Worm (Caenorhabditis elegans) whole organism, L4 larva: ENCODE measurements around the gene C18B12.4.

Source experiments
- F10B5.3 ChIP-seq: sonication (generic microtip); optimal IDR thresholded peaks from 2 replicates; lab custom pipeline; 2016; ENCODE audit warnings: mild to moderate bottlenecking, missing genetic modification characterization, missing compliant biosample characterization
- R02D3.7 ChIP-seq: fragments of 150-350 bp; sonication (generic microtip); optimal IDR thresholded peaks from 3 replicates; lab custom pipeline; 2014; ENCODE audit warnings: missing biosample characterization, missing genetic modification characterization
- T20F7.1 ChIP-seq: fragments of 200-800 bp; sonication (Bioruptor generic); optimal IDR thresholded peaks from 2 replicates; lab custom pipeline; 2018; ENCODE audit warnings: mild to moderate bottlenecking, missing genetic modification characterization, missing compliant biosample characterization
- T26A8.4 ChIP-seq: fragments of 200-800 bp; sonication (Bioruptor generic); IDR thresholded peaks from 2 replicates; pipeline ENCODE4 v1.3.6; 2022; ENCODE audit warnings: missing genetic modification characterization, missing compliant biosample characterization
- Y105C5A.15 ChIP-seq: fragments of 200-800 bp; sonication (Bioruptor generic); IDR thresholded peaks from 2 replicates; pipeline ENCODE4 v1.3.6; 2022; ENCODE audit warnings: missing genetic modification characterization, missing compliant biosample characterization
- Y5F2A.4 ChIP-seq: fragments of 200-800 bp; sonication (Bioruptor generic); optimal IDR thresholded peaks from 2 replicates; lab custom pipeline; 2018; ENCODE audit warnings: mild to moderate bottlenecking, missing genetic modification characterization, missing compliant biosample characterization
- ZK337.2 ChIP-seq: fragments of 200-800 bp; sonication (Bioruptor generic); IDR thresholded peaks from 2 replicates; pipeline ENCODE4 v1.3.6; 2022; ENCODE audit warnings: missing genetic modification reagents, missing genetic modification characterization, missing compliant biosample characterization
- ceh-28 ChIP-seq: fragments of 150-350 bp; optimal IDR thresholded peaks from 2 replicates; lab custom pipeline; 2014; ENCODE audit warnings: missing biosample characterization, missing genetic modification reagents, missing genetic modification characterization
- ceh-62 ChIP-seq: sonication (generic microtip); optimal IDR thresholded peaks from 2 replicates; lab custom pipeline; 2017; ENCODE audit warnings: missing biosample characterization, missing genetic modification characterization
- ceh-82 ChIP-seq: sonication (generic microtip); optimal IDR thresholded peaks from 2 replicates; lab custom pipeline; 2017; ENCODE audit warnings: missing biosample characterization, missing genetic modification characterization
- ces-1 ChIP-seq: fragments of 150-350 bp; sonication (generic microtip); optimal IDR thresholded peaks from 4 replicates; lab custom pipeline; 2014; ENCODE audit warnings: missing biosample characterization, missing genetic modification reagents, missing genetic modification characterization
- ctbp-1 ChIP-seq: fragments of 200-800 bp; sonication (Bioruptor generic); IDR thresholded peaks from 2 replicates; pipeline ENCODE4 v1.3.6; 2022; ENCODE audit warnings: missing genetic modification reagents, missing genetic modification characterization, missing compliant biosample characterization
- daf-12 ChIP-seq: fragments of 150-350 bp; optimal IDR thresholded peaks from 2 replicates; lab custom pipeline; 2014; ENCODE audit warnings: missing biosample characterization, missing genetic modification reagents, missing genetic modification characterization
- daf-19 ChIP-seq: fragments of 200-800 bp; sonication (Bioruptor generic); conservative IDR thresholded peaks from 2 replicates; pipeline ENCODE4 v1.3.6; 2022; ENCODE audit warnings: missing genetic modification characterization, missing compliant biosample characterization
- dmd-6 ChIP-seq: fragments of 200-800 bp; sonication (Bioruptor generic); IDR thresholded peaks from 2 replicates; pipeline ENCODE4 v1.3.6; 2022; ENCODE audit warnings: missing genetic modification reagents, missing genetic modification characterization, missing compliant biosample characterization
- dmd-8 ChIP-seq: fragments of 200-800 bp; sonication (Bioruptor generic); IDR thresholded peaks from 2 replicates; pipeline ENCODE4 v1.3.6; 2022; ENCODE audit warnings: missing genetic modification characterization, missing compliant biosample characterization
- dpl-1 ChIP-seq: fragments of 150-350 bp; optimal IDR thresholded peaks from 2 replicates; lab custom pipeline; 2014; ENCODE audit warnings: missing biosample characterization, missing genetic modification reagents, missing genetic modification characterization
- duxl-1 ChIP-seq: sonication (generic microtip); optimal IDR thresholded peaks from 2 replicates; lab custom pipeline; 2016; ENCODE audit warnings: mild to moderate bottlenecking, missing genetic modification characterization, moderate library complexity, missing compliant biosample characterization; ENCODE audit not compliant: poor library complexity
- dve-1 ChIP-seq: sonication (generic microtip); optimal IDR thresholded peaks from 2 replicates; lab custom pipeline; 2017; ENCODE audit warnings: antibody characterized with exemption, mild to moderate bottlenecking, missing genetic modification characterization, missing compliant biosample characterization; ENCODE audit not compliant: insufficient read depth
- egl-27 ChIP-seq: sonication (generic microtip); optimal IDR thresholded peaks from 3 replicates; lab custom pipeline; 2017; ENCODE audit warnings: missing biosample characterization, missing genetic modification reagents, missing genetic modification characterization
- egl-43 ChIP-seq: fragments of 200-800 bp; sonication (Bioruptor generic); IDR thresholded peaks from 2 replicates; pipeline ENCODE4 v1.3.6; 2022; ENCODE audit warnings: missing genetic modification reagents, missing genetic modification characterization, missing compliant biosample characterization
- fkh-10 ChIP-seq: fragments of 150-350 bp; optimal IDR thresholded peaks from 2 replicates; lab custom pipeline; 2014; ENCODE audit warnings: missing biosample characterization, missing genetic modification reagents, missing genetic modification characterization
- fos-1 ChIP-seq: fragments of 150-350 bp; optimal IDR thresholded peaks from 2 replicates; lab custom pipeline; 2014; ENCODE audit warnings: missing biosample characterization, missing genetic modification characterization
- hlh-11 ChIP-seq: fragments of 200-800 bp; sonication (Bioruptor generic); optimal IDR thresholded peaks from 2 replicates; lab custom pipeline; 2018; ENCODE audit warnings: mild to moderate bottlenecking, missing genetic modification characterization, missing compliant biosample characterization
- hlh-30 ChIP-seq: sonication (generic microtip); optimal IDR thresholded peaks from 2 replicates; lab custom pipeline; 2017; ENCODE audit warnings: antibody characterized with exemption, mild to moderate bottlenecking, missing genetic modification characterization, missing compliant biosample characterization; ENCODE audit not compliant: insufficient read depth
- hmg-1.1 ChIP-seq: fragments of 200-800 bp; sonication (Bioruptor generic); IDR thresholded peaks from 2 replicates; pipeline ENCODE4 v1.3.6; 2022; ENCODE audit warnings: missing genetic modification reagents, missing genetic modification characterization, missing compliant biosample characterization
- lin-1 ChIP-seq: fragments of 200-800 bp; sonication (Bioruptor generic); IDR thresholded peaks from 2 replicates; pipeline ENCODE4 v1.3.6; 2022; ENCODE audit warnings: missing genetic modification reagents, missing genetic modification characterization, missing compliant biosample characterization
- lin-39 ChIP-seq: fragments of 150-350 bp; optimal IDR thresholded peaks from 2 replicates; lab custom pipeline; 2014; ENCODE audit warnings: missing biosample characterization, missing genetic modification reagents, missing genetic modification characterization
- lsy-2 ChIP-seq, 2 experiments: fragments of 150-350 bp in 1 of 2; sonication (generic microtip) in 1 of 2; optimal IDR thresholded peaks; 2 replicates each; lab custom pipeline; 2014 to 2017; ENCODE audit warnings: missing biosample characterization in 2 of 2, missing genetic modification characterization in 2 of 2
- mdl-1 ChIP-seq, 2 experiments: fragments of 150-350 bp in 1 of 2; sonication (generic microtip) in 1 of 2; optimal IDR thresholded peaks; 2 replicates each; lab custom pipeline; 2014 to 2017; ENCODE audit warnings: missing biosample characterization in 2 of 2, missing genetic modification characterization in 2 of 2
- mdt-29 ChIP-seq: fragments of 200-800 bp; sonication (Bioruptor generic); IDR thresholded peaks from 2 replicates; pipeline ENCODE4 v1.3.6; 2022; ENCODE audit warnings: missing genetic modification reagents, missing genetic modification characterization, missing compliant biosample characterization
- mep-1 ChIP-seq: fragments of 150-350 bp; sonication (generic microtip); optimal IDR thresholded peaks from 3 replicates; lab custom pipeline; 2014; ENCODE audit warnings: missing biosample characterization, missing genetic modification characterization
- mes-2 ChIP-seq: sonication (generic microtip); optimal IDR thresholded peaks from 2 replicates; lab custom pipeline; 2016; ENCODE audit warnings: missing genotype, mild to moderate bottlenecking, missing genetic modification characterization, missing compliant biosample characterization; ENCODE audit not compliant: poor library complexity, severe bottlenecking
- nhr-10 ChIP-seq: fragments of 150-350 bp; optimal IDR thresholded peaks from 2 replicates; lab custom pipeline; 2014; ENCODE audit warnings: missing biosample characterization, missing genetic modification characterization
- nhr-102 ChIP-seq: sonication (generic microtip); optimal IDR thresholded peaks from 2 replicates; lab custom pipeline; 2016; ENCODE audit warnings: mild to moderate bottlenecking, missing genetic modification characterization, moderate library complexity, missing compliant biosample characterization
- nhr-41 ChIP-seq: fragments of 200-800 bp; sonication (Bioruptor generic); IDR thresholded peaks from 2 replicates; pipeline ENCODE4 v1.3.6; 2022; ENCODE audit warnings: missing genetic modification reagents, missing genetic modification characterization, missing compliant biosample characterization
- nhr-42 ChIP-seq: fragments of 200-800 bp; sonication (Bioruptor generic); IDR thresholded peaks from 2 replicates; pipeline ENCODE4 v1.3.6; 2022; ENCODE audit warnings: missing genetic modification characterization, missing compliant biosample characterization
- nhr-6 ChIP-seq: fragments of 150-350 bp; optimal IDR thresholded peaks from 2 replicates; lab custom pipeline; 2014; ENCODE audit warnings: missing biosample characterization, missing genetic modification characterization
- nhr-77 ChIP-seq: fragments of 150-350 bp; optimal IDR thresholded peaks from 2 replicates; lab custom pipeline; 2014; ENCODE audit warnings: missing biosample characterization, missing genetic modification characterization
- php-3 ChIP-seq: fragments of 200-800 bp; sonication (Bioruptor generic); IDR thresholded peaks from 2 replicates; pipeline ENCODE4 v1.3.6; 2022; ENCODE audit warnings: missing genetic modification reagents, missing genetic modification characterization, missing compliant biosample characterization
- set-16 ChIP-seq: fragments of 200-800 bp; sonication (Bioruptor generic); IDR thresholded peaks from 2 replicates; pipeline ENCODE4 v1.3.6; 2022; ENCODE audit warnings: missing genetic modification reagents, missing genetic modification characterization, missing compliant biosample characterization
- snpc-1.2 ChIP-seq: fragments of 200-800 bp; sonication (Bioruptor generic); IDR thresholded peaks from 2 replicates; pipeline ENCODE4 v1.3.6; 2022; ENCODE audit warnings: missing genetic modification reagents, missing genetic modification characterization, missing compliant biosample characterization
- tra-1 ChIP-seq: fragments of 200-800 bp; sonication (Bioruptor generic); IDR thresholded peaks from 2 replicates; pipeline ENCODE4 v1.3.6; 2022; ENCODE audit warnings: missing genetic modification reagents, missing genetic modification characterization, missing compliant biosample characterization
- unc-62 ChIP-seq, 3 experiments: fragments of 150-350 bp in 1 of 3; sonication (generic microtip); optimal IDR thresholded peaks in 2 of 3; peaks in 1 of 3; 1 replicate in 1 of 3; 2 replicates in 2 of 3; lab custom pipeline; 2014 to 2017; ENCODE audit warnings: missing biosample characterization in 3 of 3, missing genetic modification characterization in 3 of 3, missing genetic modification reagents in 3 of 3, missing genotype in 1 of 3
- zfp-3 ChIP-seq: fragments of 200-800 bp; sonication (Bioruptor generic); conservative IDR thresholded peaks from 2 replicates; pipeline ENCODE4 v1.3.6; 2022; ENCODE audit warnings: missing genetic modification reagents, missing genetic modification characterization, missing compliant biosample characterization

The C18B12.4 gene

ce11 chrX:15010941-15011340 is 29.5 kb downstream of the C18B12.4 start:
- TF ChIP-seq lin-39 (tag; lab: Kevin White, UChicago) = no peak
- TF ChIP-seq ceh-82 (tag; lab: Kevin White, UChicago) = no peak
- TF ChIP-seq egl-43 (GFP tag; lab: Robert Waterston, UW) = peak; percentile 20; the same call in 1 of the 2 replicates
- TF ChIP-seq unc-62 (GFP tag; optimal IDR thresholded peaks at IDR 0.05 in 1 of 2; lab: Kevin White, UChicago) = peak in 1 of 2 experiments; percentile 9
- TF ChIP-seq unc-62 (tag; optimal IDR thresholded peaks at IDR 0.05; lab: Kevin White, UChicago) = no peak
- no peak for TF ChIP-seq tra-1
- no peak for TF ChIP-seq Y5F2A.4 (GFP tag; lab: Kevin White, UChicago)
- TF ChIP-seq daf-12 (tag; lab: Kevin White, UChicago) = no peak

ce11 chrX:15008697-15009096 is 31.7 kb downstream of the C18B12.4 start:
- TF ChIP-seq duxl-1 (tag; lab: Kevin White, UChicago) (no peak), unc-62 (GFP tag; optimal IDR thresholded peaks at IDR 0.05 in 1 of 2; lab: Kevin White, UChicago) (peak in 1 of 2 experiments; percentile 8), unc-62 (tag; optimal IDR thresholded peaks at IDR 0.05; lab: Kevin White, UChicago) (no peak)

- peak; percentile 57 for TF ChIP-seq mes-2
- TF ChIP-seq R02D3.7 = no peak
- no peak for TF ChIP-seq daf-19 (GFP tag; lab: Robert Waterston, UW)
- TF ChIP-seq lin-1 = no peak
- no peak for TF ChIP-seq zfp-3 (GFP tag; lab: Robert Waterston, UW)
- no peak for TF ChIP-seq ZK337.2
- TF ChIP-seq dpl-1 (GFP tag; lab: Kevin White, UChicago) = peak; percentile 5
- TF ChIP-seq ctbp-1 = no peak
- TF ChIP-seq nhr-102 (tag; lab: Kevin White, UChicago) = no peak
- no peak for TF ChIP-seq ces-1 (GFP tag; lab: Kevin White, UChicago)
- TF ChIP-seq T26A8.4 (GFP tag; lab: Robert Waterston, UW) = no peak
- TF ChIP-seq nhr-10 = no peak
- no peak for TF ChIP-seq tra-1
- TF ChIP-seq hlh-11 (tag; lab: Kevin White, UChicago) = peak; percentile 23
- no peak for TF ChIP-seq set-16 (GFP tag; lab: Robert Waterston, UW)
- TF ChIP-seq snpc-1.2 (GFP tag; lab: Robert Waterston, UW) = no peak
- peak; percentile 1 for TF ChIP-seq dve-1 (tag; lab: Kevin White, UChicago)
- peak; percentile 19 for TF ChIP-seq hlh-30
- TF ChIP-seq ceh-28 (tag; lab: Kevin White, UChicago) = no peak
- TF ChIP-seq daf-12 (tag; lab: Kevin White, UChicago) = no peak
- no peak for TF ChIP-seq fkh-10
- TF ChIP-seq mdl-1 (tag; optimal IDR thresholded peaks at IDR 0.05; lab: Kevin White, UChicago) = no peak
- no peak for TF ChIP-seq egl-27 (tag; lab: Kevin White, UChicago)
- TF ChIP-seq Y105C5A.15 = no peak
- TF ChIP-seq fos-1 = no peak
- TF ChIP-seq hmg-1.1 (GFP tag; lab: Robert Waterston, UW) = peak; percentile 40; the same call in 1 of the 2 replicates
- no peak for TF ChIP-seq mdt-29 (GFP tag; lab: Robert Waterston, UW)
- TF ChIP-seq lin-39 (tag; lab: Kevin White, UChicago) = no peak
- TF ChIP-seq lsy-2 (tag; optimal IDR thresholded peaks at IDR 0.05; lab: Kevin White, UChicago) = peak in 1 of 2 experiments; percentile 22
- no peak for TF ChIP-seq php-3 (GFP tag; lab: Robert Waterston, UW)
- no peak for TF ChIP-seq dmd-8 (GFP tag; lab: Robert Waterston, UW)
- peak; percentile 12 for TF ChIP-seq nhr-6 (tag; lab: Kevin White, UChicago)
- TF ChIP-seq T20F7.1 (GFP tag; lab: Kevin White, UChicago) = no peak
- no peak for TF ChIP-seq F10B5.3 (tag; lab: Kevin White, UChicago)
- TF ChIP-seq nhr-42 (GFP tag; lab: Robert Waterston, UW) = no peak
- no peak for TF ChIP-seq nhr-41
- no peak for TF ChIP-seq ceh-62 (tag; lab: Kevin White, UChicago)
- TF ChIP-seq mep-1 (tag; lab: Kevin White, UChicago) = peak; percentile 22
- no peak for TF ChIP-seq nhr-77 (tag; lab: Kevin White, UChicago)
- no peak for TF ChIP-seq dmd-6 (GFP tag; lab: Robert Waterston, UW)
Measured at ce11 chrX:15006847-15007358, 33.5 kb downstream of the C18B12.4 start, which contains the start of gene ergi-2. ergi-2 (minus strand) TSS chrX:15007308.
